Worm (Caenorhabditis elegans): Measurements from ENCODE around the gene lact-5.

- TF ChIP-seq nhr-11 (tag; optimal IDR thresholded peaks at IDR 0.05) (no peak), ets-4 (tag; optimal IDR thresholded peaks at IDR 0.05) (no peak), ceh-9 (tag; optimal IDR thresholded peaks at IDR 0.05) (no peak), nfya-1 (tag; optimal IDR thresholded peaks at IDR 0.05) (no peak)
Measured at ce11 chrII:4776933-4777332, 44.6 kb downstream of the lact-5 start, which contains the start of gene F26G1.11.

Measured in whole organism, late embryonic.